Worm (Caenorhabditis elegans) whole organism, L2 larva: ENCODE data around the gene str-146.

ENCODE experiments used
- ZK546.5 ChIP-seq: sonication (generic microtip); optimal IDR thresholded peaks from 2 replicates; lab custom pipeline; 2017; ENCODE audit warnings: missing biosample characterization, missing genetic modification characterization
- ceh-82 ChIP-seq: fragments of 150-350 bp; optimal IDR thresholded peaks from 2 replicates; lab custom pipeline; 2014; ENCODE audit warnings: missing biosample characterization, missing genetic modification characterization
- dmd-4 ChIP-seq: sonication (generic microtip); optimal IDR thresholded peaks from 2 replicates; lab custom pipeline; 2017; ENCODE audit warnings: missing biosample characterization, missing genetic modification characterization
- lsy-2 ChIP-seq, 2 experiments: fragments of 150-350 bp in 1 of 2; sonication (generic microtip) in 1 of 2; optimal IDR thresholded peaks; 2 replicates each; lab custom pipeline; 2014 to 2017; ENCODE audit warnings: missing biosample characterization in 2 of 2, missing genetic modification characterization in 2 of 2
- mdl-1 ChIP-seq, 2 experiments: fragments of 150-350 bp in 1 of 2; sonication (generic microtip) in 1 of 2; optimal IDR thresholded peaks; 2 replicates each; lab custom pipeline; 2017; ENCODE audit warnings: missing biosample characterization in 2 of 2, missing genetic modification characterization in 2 of 2
- nhr-11 ChIP-seq: fragments of 150-350 bp; optimal IDR thresholded peaks from 2 replicates; lab custom pipeline; 2014; ENCODE audit warnings: missing biosample characterization, missing genetic modification characterization
- sem-4 ChIP-seq: fragments of 150-350 bp; optimal IDR thresholded peaks from 2 replicates; lab custom pipeline; 2014; ENCODE audit warnings: missing biosample characterization, missing genetic modification reagents, missing genetic modification characterization
- snpc-4 ChIP-seq: fragments of 150-350 bp; optimal IDR thresholded peaks from 2 replicates; lab custom pipeline; 2014; ENCODE audit warnings: missing biosample characterization, missing genetic modification characterization
- unc-62 ChIP-seq: fragments of 150-350 bp; optimal IDR thresholded peaks from 2 replicates; lab custom pipeline; 2014; ENCODE audit warnings: missing biosample characterization, missing genetic modification reagents, missing genetic modification characterization
- ztf-11 ChIP-seq: sonication (generic microtip); optimal IDR thresholded peaks from 2 replicates; lab custom pipeline; 2017; ENCODE audit warnings: missing biosample characterization, missing genetic modification characterization

DNA sequence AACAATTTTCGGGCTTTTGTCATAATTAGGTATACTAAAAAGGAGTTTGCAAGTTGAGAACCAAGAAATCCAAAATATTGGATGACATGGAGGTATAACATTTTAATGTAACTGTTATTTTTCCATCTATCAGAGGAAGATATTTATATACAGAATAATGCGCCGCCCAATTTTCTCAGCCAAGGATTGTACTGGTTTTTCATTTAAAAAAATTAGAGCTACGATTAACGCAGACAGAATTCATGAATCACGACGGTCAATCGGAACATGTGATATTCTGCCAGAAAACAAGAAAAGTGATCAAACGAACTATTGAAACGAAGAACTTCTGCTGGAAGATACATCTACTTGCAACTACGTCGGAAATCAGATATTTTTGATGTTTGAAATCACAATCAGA, 3.0 kb upstream of the str-146 start, which contains the start of gene str-145:
- TF ChIP-seq ztf-11 (tag; lab: Kevin White, UChicago): no peak
- no peak for TF ChIP-seq dmd-4
- TF ChIP-seq mdl-1 (tag; optimal IDR thresholded peaks at IDR 0.05; lab: Kevin White, UChicago): no peak
- no peak for TF ChIP-seq sem-4 (tag; lab: Kevin White, UChicago)
- TF ChIP-seq snpc-4: no peak
- no peak for TF ChIP-seq ZK546.5 (tag; lab: Kevin White, UChicago)
- TF ChIP-seq unc-62 (GFP tag; lab: Kevin White, UChicago): no peak
- no peak for TF ChIP-seq lsy-2 (tag; optimal IDR thresholded peaks at IDR 0.05; lab: Kevin White, UChicago)
- no peak for TF ChIP-seq nhr-11
- TF ChIP-seq ceh-82 (tag; lab: Kevin White, UChicago): no peak
